Worm (Caenorhabditis elegans): ENCODE results near the gene C36C9.4.
"Not testable (repeated sequence)": the region's sequence is repeated elsewhere in the genome, so short reads cannot be mapped to it uniquely, and the experiment has no call there.

Gene C36C9.4

ce11 chrX:1696879-1697278 is at the start of gene C36C9.4:
C36C9.4 (minus strand) TSS chrX:1696979.
- not testable (repeated sequence) for TF ChIP-seq dmd-4 (tag; optimal IDR thresholded peaks at IDR 0.05); nhr-10 (tag; optimal IDR thresholded peaks at IDR 0.05); ztf-1 (GFP tag; conservative IDR thresholded peaks at IDR 0.05)

ce11 chrX:1746117-1746516 is 49.3 kb upstream of the C36C9.4 start, which contains the start of gene Y75D11A.3:
Y75D11A.3 (minus strand) TSS chrX:1746217.
- not testable (repeated sequence) for TF ChIP-seq nhr-23 (tag; optimal IDR thresholded peaks at IDR 0.05); lin-13 (GFP tag; optimal IDR thresholded peaks at IDR 0.05); elt-1 (tag; optimal IDR thresholded peaks at IDR 0.05)

ce11 chrX:1742530-1742929 is 45.8 kb upstream of the C36C9.4 start, which contains the start of gene Y75D11A.2:
Y75D11A.2 (plus strand) TSS chrX:1742830.
- TF ChIP-seq ama-1 (optimal IDR thresholded peaks at IDR 0.05); gmeb-1 (tag; optimal IDR thresholded peaks at IDR 0.05); sem-4 (tag; optimal IDR thresholded peaks at IDR 0.05): not testable (repeated sequence)

- TF ChIP-seq lin-39 (tag; optimal IDR thresholded peaks at IDR 0.05) = no peak
- TF ChIP-seq mbf-1 (tag; optimal IDR thresholded peaks at IDR 0.05) = no peak
Observed at ce11 chrX:1737606-1738005, 40.8 kb upstream of the C36C9.4 start, which contains the start of gene F07G6.10. F07G6.10 (plus strand) TSS chrX:1737906.

ce11 chrX:1735941-1736340 is 39.2 kb upstream of the C36C9.4 start, which contains the start of gene F07G6.12:
F07G6.12 (plus strand) TSS chrX:1736241.
- TF ChIP-seq ZK546.5 (tag; optimal IDR thresholded peaks at IDR 0.05) (no peak), lin-13 (GFP tag; optimal IDR thresholded peaks at IDR 0.05) (no peak)

- TF ChIP-seq fos-1 (tag; optimal IDR thresholded peaks at IDR 0.05) (no peak), nhr-237 (tag; optimal IDR thresholded peaks at IDR 0.05) (no peak), blmp-1 (tag; optimal IDR thresholded peaks at IDR 0.05; ENCODE audit: insufficient read depth) (no peak), ztf-11 (tag; optimal IDR thresholded peaks at IDR 0.05) (no peak), lin-11 (tag; optimal IDR thresholded peaks at IDR 0.05) (no peak), lin-39 (tag; optimal IDR thresholded peaks at IDR 0.05) (no peak), ceh-16 (tag; optimal IDR thresholded peaks at IDR 0.05) (no peak)
Observed at ce11 chrX:1729558-1729957, 32.8 kb upstream of the C36C9.4 start, which contains the start of gene dgn-3. dgn-3 (plus strand) TSS chrX:1729858.

- TF ChIP-seq aly-2 (tag; optimal IDR thresholded peaks at IDR 0.05) (no peak), nhr-23 (tag; optimal IDR thresholded peaks at IDR 0.05) (no peak), sem-4 (tag; optimal IDR thresholded peaks at IDR 0.05) (no peak), ZK546.5 (tag; optimal IDR thresholded peaks at IDR 0.05) (no peak), crh-2 (tag; optimal IDR thresholded peaks at IDR 0.05) (no peak), ceh-16 (tag; optimal IDR thresholded peaks at IDR 0.05) (no peak), nhr-6 (tag; optimal IDR thresholded peaks at IDR 0.05) (no peak)
Observed at ce11 chrX:1727056-1727455, 30.3 kb upstream of the C36C9.4 start, which contains the start of gene F07G6.2. F07G6.2 (plus strand) TSS chrX:1727356.

ce11 chrX:1720359-1720758 is 23.6 kb upstream of the C36C9.4 start, which contains the start of gene F07G6.8:
F07G6.8 (minus strand) TSS chrX:1720459.
- no peak for TF ChIP-seq nhr-77 (tag; optimal IDR thresholded peaks at IDR 0.05)

ce11 chrX:1718479-1718878 is 21.7 kb upstream of the C36C9.4 start, which contains the start of gene fbxa-53:
fbxa-53 (minus strand) TSS chrX:1718579.
- TF ChIP-seq gmeb-1 (tag; optimal IDR thresholded peaks at IDR 0.05) (no peak), fos-1 (tag; optimal IDR thresholded peaks at IDR 0.05) (no peak), ZK546.5 (tag; optimal IDR thresholded peaks at IDR 0.05) (no peak), nhr-129 (tag; optimal IDR thresholded peaks at IDR 0.05) (no peak), nhr-25 (tag; optimal IDR thresholded peaks at IDR 0.05) (no peak), elt-1 (tag; optimal IDR thresholded peaks at IDR 0.05) (no peak), crh-2 (tag; optimal IDR thresholded peaks at IDR 0.05) (no peak), blmp-1 (tag; optimal IDR thresholded peaks at IDR 0.05; ENCODE audit: insufficient read depth) (no peak), zag-1 (tag; optimal IDR thresholded peaks at IDR 0.05) (no peak), unc-62 (GFP tag; optimal IDR thresholded peaks at IDR 0.05) (no peak), snpc-4 (tag; optimal IDR thresholded peaks at IDR 0.05) (no peak), nhr-23 (tag; optimal IDR thresholded peaks at IDR 0.05) (no peak), ztf-4 (tag; optimal IDR thresholded peaks at IDR 0.05) (no peak), unc-55 (GFP tag; optimal IDR thresholded peaks at IDR 0.05) (no peak), nhr-237 (tag; optimal IDR thresholded peaks at IDR 0.05) (no peak), nhr-11 (tag; optimal IDR thresholded peaks at IDR 0.05) (no peak), elt-3 (tag; optimal IDR thresholded peaks at IDR 0.05) (no peak)
